Fruit fly (Drosophila melanogaster) whole organism, embryonic: Measurements from ENCODE around the gene w-cup.
A peak's percentile ranks its signal among the peaks of the same experiment; 100 is the strongest.

Experiments used
- B-H1 ChIP-seq: fragments of 200-800 bp; sonication (Bioruptor generic); IDR thresholded peaks from 3 replicates; pipeline ENCODE4 v1.3.6; 2022; ENCODE audit warnings: missing biosample characterization, missing genetic modification characterization
- Bteb2 ChIP-seq: fragments of 200-800 bp; sonication (Bioruptor generic); optimal IDR thresholded peaks from 2 replicates; lab custom pipeline; 2016; ENCODE audit warnings: missing biosample characterization, missing genetic modification characterization
- C15 ChIP-seq: fragments of 200-800 bp; sonication (Bioruptor generic); IDR thresholded peaks from 3 replicates; pipeline ENCODE4 v1.3.6; 2022; ENCODE audit warnings: missing biosample characterization, missing genetic modification characterization
- CG10267 ChIP-seq: fragments of 200-800 bp; sonication (Bioruptor generic); optimal IDR thresholded peaks from 2 replicates; lab custom pipeline; 2018; ENCODE audit warnings: missing biosample characterization, mild to moderate bottlenecking, missing genetic modification characterization, moderate library complexity
- CG11093 ChIP-seq: fragments of 200-800 bp; sonication (Bioruptor generic); IDR thresholded peaks from 3 replicates; pipeline ENCODE4 v1.3.6; 2022; ENCODE audit warnings: missing biosample characterization, missing genetic modification characterization
- CG11504 ChIP-seq: fragments of 200-800 bp; sonication (Bioruptor generic); optimal IDR thresholded peaks from 3 replicates; lab custom pipeline; 2019; ENCODE audit warnings: missing biosample characterization, mild to moderate bottlenecking, missing genetic modification characterization, moderate library complexity
- CG11696 ChIP-seq: fragments of 200-800 bp; sonication (Bioruptor generic); IDR thresholded peaks from 2 replicates; pipeline ENCODE4 v1.3.6; 2022; ENCODE audit warnings: missing biosample characterization, missing genetic modification characterization
- CG12104 ChIP-seq: fragments of 200-800 bp; sonication (Bioruptor generic); optimal IDR thresholded peaks from 3 replicates; lab custom pipeline; 2016; ENCODE audit warnings: missing biosample characterization, missing genetic modification characterization
- CG12219 ChIP-seq: fragments of 200-800 bp; sonication (Bioruptor generic); optimal IDR thresholded peaks from 3 replicates; lab custom pipeline; 2018; ENCODE audit warnings: missing biosample characterization, mild to moderate bottlenecking, missing genetic modification characterization
- CG13123 ChIP-seq: fragments of 200-800 bp; sonication (Bioruptor generic); optimal IDR thresholded peaks from 2 replicates; lab custom pipeline; 2016; ENCODE audit warnings: missing biosample characterization, missing genetic modification characterization
- CG13894 ChIP-seq: fragments of 200-800 bp; sonication (Bioruptor generic); optimal IDR thresholded peaks from 3 replicates; lab custom pipeline; 2018; ENCODE audit warnings: missing biosample characterization, mild to moderate bottlenecking, missing genetic modification characterization, moderate library complexity
- CG15601 ChIP-seq: fragments of 200-800 bp; sonication (Bioruptor generic); optimal IDR thresholded peaks from 3 replicates; lab custom pipeline; 2019; ENCODE audit warnings: missing biosample characterization, mild to moderate bottlenecking, missing genetic modification characterization, moderate library complexity
- CG17328 ChIP-seq: fragments of 200-800 bp; sonication (Bioruptor generic); IDR thresholded peaks from 2 replicates; pipeline ENCODE4 v1.3.6; 2022; ENCODE audit warnings: missing biosample characterization, missing genetic modification characterization
- CG30020 ChIP-seq: fragments of 200-800 bp; optimal IDR thresholded peaks from 2 replicates; lab custom pipeline; 2019; ENCODE audit warnings: missing biosample characterization, mild to moderate bottlenecking, missing genetic modification characterization, moderate library complexity
- CG3065 ChIP-seq: fragments of 200-800 bp; sonication (Bioruptor generic); optimal IDR thresholded peaks from 2 replicates; lab custom pipeline; 2016; ENCODE audit warnings: missing biosample characterization, missing genetic modification characterization
- CG34422 ChIP-seq: fragments of 200-800 bp; sonication (Bioruptor generic); IDR thresholded peaks from 3 replicates; pipeline ENCODE4 v1.3.6; 2022; ENCODE audit warnings: missing biosample characterization, missing genetic modification characterization
- CG3726 ChIP-seq: fragments of 200-800 bp; sonication (Bioruptor generic); IDR thresholded peaks from 3 replicates; pipeline ENCODE4, ENCODE4 v1.3.6; 2022; ENCODE audit warnings: missing biosample characterization, missing genetic modification characterization
- CG4707 ChIP-seq: fragments of 200-800 bp; sonication (Bioruptor generic); optimal IDR thresholded peaks from 2 replicates; lab custom pipeline; 2018; ENCODE audit warnings: missing biosample characterization, mild to moderate bottlenecking, missing genetic modification characterization, moderate library complexity
- CG4854 ChIP-seq: fragments of 200-800 bp; sonication (Bioruptor generic); optimal IDR thresholded peaks from 2 replicates; lab custom pipeline; 2016; ENCODE audit warnings: missing biosample characterization, missing genetic modification characterization, inconsistent platforms
- CG6272 ChIP-seq: fragments of 200-800 bp; sonication (Bioruptor generic); IDR thresholded peaks from 2 replicates; pipeline ENCODE4 v1.3.6; 2022; ENCODE audit warnings: missing biosample characterization, missing genetic modification characterization
- CG9932 ChIP-seq: fragments of 200-800 bp; sonication (Bioruptor generic); IDR thresholded peaks from 2 replicates; pipeline ENCODE4 v1.3.6; 2022; ENCODE audit warnings: missing biosample characterization, missing genetic modification characterization
- Chrac-16 ChIP-seq: fragments of 200-800 bp; sonication (Bioruptor generic); optimal IDR thresholded peaks from 3 replicates; lab custom pipeline; 2016; ENCODE audit warnings: missing biosample characterization, missing genetic modification characterization
- D ChIP-seq, 2 experiments: fragments of 200-800 bp in 1 of 2; fragments of >200 bp in 1 of 2; sonication (Bioruptor generic) in 1 of 2; optimal IDR thresholded peaks; 2 replicates in 1 of 2; 3 replicates in 1 of 2; lab custom pipeline; 2017; ENCODE audit warnings: mild to moderate bottlenecking in 1 of 2, missing biosample characterization in 1 of 2, missing genetic modification characterization in 1 of 2, missing genetic modification reagents in 1 of 2
- Doc2 ChIP-seq: fragments of 200-800 bp; sonication (Bioruptor generic); IDR thresholded peaks from 2 replicates; pipeline ENCODE4 v1.3.6; 2022; ENCODE audit warnings: missing biosample characterization, missing genetic modification characterization
- Doc3 ChIP-seq: fragments of 200-800 bp; sonication (Bioruptor generic); IDR thresholded peaks from 3 replicates; pipeline ENCODE4 v1.3.6; 2022; ENCODE audit warnings: missing biosample characterization, missing genetic modification characterization; ENCODE audit not compliant: partially characterized antibody
- Hsf ChIP-seq: fragments of 200-800 bp; sonication (Bioruptor generic); optimal IDR thresholded peaks from 3 replicates; lab custom pipeline; 2016; ENCODE audit warnings: missing biosample characterization, missing genetic modification characterization
- Mad ChIP-seq: fragments of 200-800 bp; sonication (Bioruptor generic); optimal IDR thresholded peaks from 2 replicates; lab custom pipeline; 2016; ENCODE audit warnings: missing biosample characterization, missing genetic modification characterization
- Oaz ChIP-seq: fragments of 200-800 bp; sonication (Bioruptor generic); IDR thresholded peaks from 2 replicates; pipeline ENCODE4 v1.3.6; 2022; ENCODE audit warnings: missing biosample characterization, missing genetic modification characterization
- Stat92E ChIP-seq, 3 experiments: fragments of >200 bp in 2 of 3; fragments of 200-800 bp in 1 of 3; sonication (Bioruptor generic) in 1 of 3; optimal IDR thresholded peaks; 2 replicates each; lab custom pipeline; 2017 to 2019; ENCODE audit warnings: missing biosample characterization in 3 of 3, missing genetic modification characterization in 3 of 3, mild to moderate bottlenecking in 1 of 3, moderate library complexity in 1 of 3
- Xrp1 ChIP-seq: fragments of 200-800 bp; sonication (Bioruptor generic); IDR thresholded peaks from 2 replicates; pipeline ENCODE4 v1.3.6; 2022; ENCODE audit warnings: missing biosample characterization, missing genetic modification characterization
- aop ChIP-seq: fragments of 200-800 bp; sonication (Bioruptor generic); IDR thresholded peaks from 2 replicates; pipeline ENCODE4 v1.3.6; 2022; ENCODE audit warnings: missing biosample characterization, missing genetic modification characterization
- ap ChIP-seq: fragments of 200-800 bp; sonication (Bioruptor generic); IDR thresholded peaks from 2 replicates; pipeline ENCODE4 v1.3.6; 2022; ENCODE audit warnings: missing biosample characterization, missing genetic modification characterization
- bsh ChIP-seq, 2 experiments: fragments of 200-800 bp; sonication (Bioruptor generic); optimal IDR thresholded peaks; 2 replicates each; lab custom pipeline; 2017 to 2018; ENCODE audit warnings: mild to moderate bottlenecking in 2 of 2, missing biosample characterization in 2 of 2, missing genetic modification characterization in 2 of 2, moderate library complexity in 1 of 2
- chif ChIP-seq, 2 experiments: fragments of 200-800 bp; sonication (Bioruptor generic); optimal IDR thresholded peaks; 3 replicates each; lab custom pipeline; 2016; ENCODE audit warnings: missing biosample characterization in 2 of 2, missing genetic modification characterization in 2 of 2
- chm ChIP-seq: fragments of 200-800 bp; sonication (Bioruptor generic); IDR thresholded peaks from 2 replicates; pipeline ENCODE4 v1.3.6; 2022; ENCODE audit warnings: missing biosample characterization, missing genetic modification characterization
- crp ChIP-seq, 2 experiments: fragments of 200-800 bp; sonication (Bioruptor generic); optimal IDR thresholded peaks; 2 replicates in 1 of 2; 3 replicates in 1 of 2; lab custom pipeline; 2017; ENCODE audit warnings: missing biosample characterization in 2 of 2, missing genetic modification characterization in 2 of 2, mild to moderate bottlenecking in 1 of 2, moderate library complexity in 1 of 2
- dpn ChIP-seq, 2 experiments: fragments of 200-800 bp; sonication (Bioruptor generic); optimal IDR thresholded peaks; 3 replicates each; lab custom pipeline; 2016; ENCODE audit warnings: missing biosample characterization in 2 of 2, missing genetic modification characterization in 2 of 2
- dysf ChIP-seq: fragments of 200-800 bp; sonication (Bioruptor generic); IDR thresholded peaks from 3 replicates; pipeline ENCODE4 v1.3.6; 2022; ENCODE audit warnings: missing biosample characterization, missing genetic modification characterization
- eve ChIP-seq, 2 experiments: fragments of >200 bp; optimal IDR thresholded peaks; 2 replicates each; lab custom pipeline; 2017; ENCODE audit warnings: missing biosample characterization in 2 of 2, missing genetic modification characterization in 2 of 2
- gem ChIP-seq: fragments of 200-800 bp; sonication (Bioruptor generic); optimal IDR thresholded peaks from 2 replicates; lab custom pipeline; 2019; ENCODE audit warnings: missing biosample characterization, mild to moderate bottlenecking, missing genetic modification characterization, moderate library complexity
- kah ChIP-seq: fragments of 200-800 bp; sonication (Bioruptor generic); optimal IDR thresholded peaks from 2 replicates; lab custom pipeline; 2018; ENCODE audit warnings: missing biosample characterization, mild to moderate bottlenecking, missing genetic modification characterization
- lbe ChIP-seq: fragments of 200-800 bp; sonication (Bioruptor generic); optimal IDR thresholded peaks from 2 replicates; lab custom pipeline; 2016; ENCODE audit warnings: missing biosample characterization, mild to moderate bottlenecking, missing genetic modification characterization
- lmd ChIP-seq: fragments of 200-800 bp; sonication (Bioruptor generic); IDR thresholded peaks from 2 replicates; pipeline ENCODE4 v1.3.6; 2022; ENCODE audit warnings: missing biosample characterization, missing genetic modification characterization
- otp ChIP-seq: fragments of 200-800 bp; sonication (Bioruptor generic); IDR thresholded peaks from 3 replicates; pipeline ENCODE4, ENCODE4 v1.3.6; 2022; ENCODE audit warnings: missing biosample characterization, missing genetic modification characterization
- ranshi ChIP-seq: fragments of 200-800 bp; sonication (Bioruptor generic); IDR thresholded peaks from 2 replicates; pipeline ENCODE4 v1.3.6; 2022; ENCODE audit warnings: missing biosample characterization, missing genetic modification characterization
- slou ChIP-seq: fragments of 200-800 bp; sonication (Bioruptor generic); optimal IDR thresholded peaks from 3 replicates; lab custom pipeline; 2016; ENCODE audit warnings: missing biosample characterization, missing genetic modification characterization
- sqz ChIP-seq: fragments of 200-800 bp; sonication (Bioruptor generic); optimal IDR thresholded peaks from 3 replicates; lab custom pipeline; 2018; ENCODE audit warnings: missing biosample characterization, mild to moderate bottlenecking, missing genetic modification characterization
- stwl ChIP-seq: fragments of 200-800 bp; sonication (Bioruptor generic); optimal IDR thresholded peaks from 3 replicates; lab custom pipeline; 2018; ENCODE audit warnings: missing biosample characterization, mild to moderate bottlenecking, missing genetic modification characterization, moderate library complexity
- tgo ChIP-seq: fragments of 200-800 bp; sonication (Bioruptor generic); IDR thresholded peaks from 3 replicates; pipeline ENCODE4 v1.3.6; 2022; ENCODE audit warnings: missing biosample characterization, missing genetic modification characterization
- toy ChIP-seq: fragments of 200-800 bp; sonication (Bioruptor generic); IDR thresholded peaks from 2 replicates; pipeline ENCODE4 v1.3.6; 2022; ENCODE audit warnings: missing biosample characterization, missing genetic modification characterization
- usp ChIP-seq: fragments of >200 bp; optimal IDR thresholded peaks from 2 replicates; lab custom pipeline; 2017; ENCODE audit warnings: missing biosample characterization, missing genetic modification characterization

w-cup gene

dm6 chr2L:10555269-10555668 is 22.3 kb downstream of the w-cup start (continued):
- TF ChIP-seq Mad (GFP tag; lab: Kevin White, UChicago): no peak
- TF ChIP-seq dysf (GFP tag; lab: Robert Waterston, UW): peak; percentile 32; the same call in 1 of the 3 replicates
- no peak for TF ChIP-seq Doc2 (GFP tag; lab: Robert Waterston, UW)
- no peak for TF ChIP-seq B-H1 (GFP tag; lab: Robert Waterston, UW)
- no peak for TF ChIP-seq CG12219 (GFP tag; lab: Kevin White, UChicago)
- no peak for TF ChIP-seq kah
- no peak for TF ChIP-seq CG13123 (GFP tag; lab: Kevin White, UChicago)
- no peak for TF ChIP-seq CG3065
- TF ChIP-seq chm (GFP tag; lab: Robert Waterston, UW): no peak
- 0 out of 3 replicates have a peak, but pooled peaks have one; percentile 52 for TF ChIP-seq CG3726
- no peak for TF ChIP-seq Chrac-16 (GFP tag; lab: Kevin White, UChicago)
- no peak for TF ChIP-seq stwl
- no peak for TF ChIP-seq D (optimal IDR thresholded peaks at IDR 0.05; lab: Kevin White, UChicago)
- TF ChIP-seq D (GFP tag; optimal IDR thresholded peaks at IDR 0.05; lab: Kevin White, UChicago): no peak
- TF ChIP-seq CG13894 (tag; lab: Kevin White, UChicago): no peak
- TF ChIP-seq CG11093 (GFP tag; lab: Robert Waterston, UW): no peak
- no peak for TF ChIP-seq lbe (GFP tag; lab: Kevin White, UChicago)
- no peak for TF ChIP-seq CG4854 (GFP tag; lab: Kevin White, UChicago)
- peak in 1 of 2 experiments; percentile 31 for TF ChIP-seq bsh (GFP tag; optimal IDR thresholded peaks at IDR 0.05; lab: Kevin White, UChicago)
- no peak for TF ChIP-seq CG9932 (GFP tag; lab: Robert Waterston, UW)
- no peak for TF ChIP-seq CG6272 (GFP tag; lab: Robert Waterston, UW)
- TF ChIP-seq Hsf (GFP tag; lab: Kevin White, UChicago): no peak
- no peak for TF ChIP-seq CG11696 (GFP tag; lab: Robert Waterston, UW)
- TF ChIP-seq dpn (GFP tag; optimal IDR thresholded peaks at IDR 0.05; lab: Kevin White, UChicago): no peak
- 0 out of 2 replicates have a peak, but pooled peaks have one; percentile 21 for TF ChIP-seq lmd (GFP tag; lab: Robert Waterston, UW)
- no peak for TF ChIP-seq eve (GFP tag; optimal IDR thresholded peaks at IDR 0.05; lab: Kevin White, UChicago)
- peak; percentile 14; the same call in 1 of the 2 replicates for TF ChIP-seq ap (GFP tag; lab: Robert Waterston, UW)
- no peak for TF ChIP-seq C15
- TF ChIP-seq Oaz (GFP tag; lab: Robert Waterston, UW): 0 out of 2 replicates have a peak, but pooled peaks have one; percentile 13
- no peak for TF ChIP-seq sqz
- no peak for TF ChIP-seq slou (GFP tag; lab: Kevin White, UChicago)
- no peak for TF ChIP-seq CG4707 (GFP tag; lab: Kevin White, UChicago)
- TF ChIP-seq toy (GFP tag; lab: Robert Waterston, UW): no peak
- no peak for TF ChIP-seq CG15601
- no peak for TF ChIP-seq CG12104 (GFP tag; lab: Kevin White, UChicago)
- TF ChIP-seq aop: no peak
- no peak for TF ChIP-seq usp (GFP tag; lab: Kevin White, UChicago)
- TF ChIP-seq CG11504 (tag; lab: Kevin White, UChicago): peak; percentile 21
- no peak for TF ChIP-seq Stat92E (GFP tag; optimal IDR thresholded peaks at IDR 0.05; lab: Kevin White, UChicago)
- TF ChIP-seq CG34422 (GFP tag; lab: Robert Waterston, UW): no peak
- TF ChIP-seq CG10267 (tag; lab: Kevin White, UChicago): no peak
- peak; percentile 19; the same call in 1 of the 3 replicates for TF ChIP-seq tgo
- TF ChIP-seq gem (tag; lab: Kevin White, UChicago): peak; percentile 23
- TF ChIP-seq Doc3: no peak
- peak; percentile 16; the same call in 1 of the 2 replicates for TF ChIP-seq Xrp1 (GFP tag; lab: Robert Waterston, UW)
- no peak for TF ChIP-seq CG30020
- 0 out of 3 replicates have a peak, but pooled peaks have one; percentile 27 for TF ChIP-seq otp
- no peak for TF ChIP-seq Bteb2 (GFP tag; lab: Kevin White, UChicago)
- TF ChIP-seq ranshi (GFP tag; lab: Robert Waterston, UW): 0 out of 2 replicates have a peak, but pooled peaks have one; percentile 20
- TF ChIP-seq crp (GFP tag; optimal IDR thresholded peaks at IDR 0.05; lab: Kevin White, UChicago): no peak
- peak in 1 of 2 experiments; percentile 25 for TF ChIP-seq chif (GFP tag; optimal IDR thresholded peaks at IDR 0.05; lab: Kevin White, UChicago)
- TF ChIP-seq CG17328 (GFP tag; lab: Robert Waterston, UW): no peak
